Fruit fly (Drosophila melanogaster) whole organism, embryonic: Measurements from ENCODE around the gene CG31717.

Experiments used
- Aef1 ChIP-seq: fragments of 200-800 bp; sonication (Bioruptor generic); IDR thresholded peaks from 3 replicates; pipeline ENCODE4 v1.3.6; 2022; ENCODE audit warnings: missing biosample characterization, missing genetic modification characterization
- B-H2 ChIP-seq: fragments of 200-800 bp; sonication (Bioruptor generic); optimal IDR thresholded peaks from 2 replicates; lab custom pipeline; 2018; ENCODE audit warnings: missing biosample characterization, mild to moderate bottlenecking, missing genetic modification characterization
- Bteb2 ChIP-seq: fragments of 200-800 bp; sonication (Bioruptor generic); optimal IDR thresholded peaks from 2 replicates; lab custom pipeline; 2016; ENCODE audit warnings: missing biosample characterization, missing genetic modification characterization
- C15 ChIP-seq: fragments of 200-800 bp; sonication (Bioruptor generic); IDR thresholded peaks from 3 replicates; pipeline ENCODE4 v1.3.6; 2022; ENCODE audit warnings: missing biosample characterization, missing genetic modification characterization
- CG11093 ChIP-seq: fragments of 200-800 bp; sonication (Bioruptor generic); IDR thresholded peaks from 3 replicates; pipeline ENCODE4 v1.3.6; 2022; ENCODE audit warnings: missing biosample characterization, missing genetic modification characterization
- CG11696 ChIP-seq: fragments of 200-800 bp; sonication (Bioruptor generic); IDR thresholded peaks from 2 replicates; pipeline ENCODE4 v1.3.6; 2022; ENCODE audit warnings: missing biosample characterization, missing genetic modification characterization
- CG12769 ChIP-seq: fragments of 200-800 bp; sonication (Bioruptor generic); optimal IDR thresholded peaks from 2 replicates; lab custom pipeline; 2019; ENCODE audit warnings: missing biosample characterization, mild to moderate bottlenecking, missing genetic modification characterization, moderate library complexity
- CG14014 ChIP-seq: fragments of 200-800 bp; sonication (Bioruptor generic); IDR thresholded peaks from 2 replicates; pipeline ENCODE4 v1.3.6; 2022; ENCODE audit warnings: missing biosample characterization, missing genetic modification characterization
- CG15073 ChIP-seq: fragments of 200-800 bp; sonication (Bioruptor generic); optimal IDR thresholded peaks from 2 replicates; lab custom pipeline; 2016; ENCODE audit warnings: missing biosample characterization, missing genetic modification characterization
- CG15601 ChIP-seq: fragments of 200-800 bp; sonication (Bioruptor generic); optimal IDR thresholded peaks from 3 replicates; lab custom pipeline; 2019; ENCODE audit warnings: missing biosample characterization, mild to moderate bottlenecking, missing genetic modification characterization, moderate library complexity
- CG17802 ChIP-seq: fragments of 200-800 bp; sonication (Bioruptor generic); optimal IDR thresholded peaks from 2 replicates; lab custom pipeline; 2018; ENCODE audit warnings: missing biosample characterization, mild to moderate bottlenecking, missing genetic modification characterization, moderate library complexity
- CG1792 ChIP-seq: fragments of 200-800 bp; sonication (Bioruptor generic); optimal IDR thresholded peaks from 2 replicates; lab custom pipeline; 2016; ENCODE audit warnings: missing biosample characterization, missing genetic modification characterization
- CG18764 ChIP-seq: fragments of 200-800 bp; sonication (Bioruptor generic); optimal IDR thresholded peaks from 3 replicates; lab custom pipeline; 2016; ENCODE audit warnings: missing biosample characterization, missing genetic modification characterization
- CG2889 ChIP-seq: fragments of 200-800 bp; sonication (Bioruptor generic); IDR thresholded peaks from 3 replicates; pipeline ENCODE4 v1.3.6; 2022; ENCODE audit warnings: missing biosample characterization, missing genetic modification characterization
- CG3847 ChIP-seq: fragments of 200-800 bp; sonication (Bioruptor generic); IDR thresholded peaks from 2 replicates; pipeline ENCODE4 v1.3.6; 2022; ENCODE audit warnings: missing biosample characterization, missing genetic modification characterization
- CG5245 ChIP-seq: fragments of 200-800 bp; sonication (Bioruptor generic); optimal IDR thresholded peaks from 3 replicates; lab custom pipeline; 2016; ENCODE audit warnings: missing biosample characterization, missing genetic modification characterization
- CG6854 ChIP-seq: fragments of 200-800 bp; sonication (Bioruptor generic); optimal IDR thresholded peaks from 3 replicates; lab custom pipeline; 2017; ENCODE audit warnings: missing biosample characterization, mild to moderate bottlenecking, missing genetic modification characterization
- CG7271 ChIP-seq: fragments of 200-800 bp; sonication (Bioruptor generic); optimal IDR thresholded peaks from 2 replicates; lab custom pipeline; 2018; ENCODE audit warnings: missing biosample characterization, mild to moderate bottlenecking, missing genetic modification characterization, moderate library complexity
- CG7372 ChIP-seq: fragments of 200-800 bp; sonication (Bioruptor generic); IDR thresholded peaks from 2 replicates; pipeline ENCODE4 v1.3.6; 2022; ENCODE audit warnings: missing biosample characterization, missing genetic modification characterization
- CG9876 ChIP-seq: fragments of 200-800 bp; sonication (Bioruptor generic); optimal IDR thresholded peaks from 2 replicates; lab custom pipeline; 2016; ENCODE audit warnings: missing biosample characterization, missing genetic modification characterization
- CrebB ChIP-seq: fragments of 200-800 bp; sonication (Bioruptor generic); optimal IDR thresholded peaks from 3 replicates; lab custom pipeline; 2018; ENCODE audit warnings: missing biosample characterization, mild to moderate bottlenecking, missing genetic modification characterization
- Dfd ChIP-seq, 2 experiments: fragments of >200 bp; optimal IDR thresholded peaks; 2 replicates each; lab custom pipeline; 2017; ENCODE audit warnings: missing biosample characterization in 2 of 2, missing genetic modification characterization in 2 of 2
- E2f1 ChIP-seq: fragments of 200-800 bp; sonication (Bioruptor generic); IDR thresholded peaks from 2 replicates; pipeline ENCODE4 v1.3.6; 2022; ENCODE audit warnings: missing biosample characterization, missing genetic modification characterization
- Ets97D ChIP-seq: fragments of 200-800 bp; sonication (Bioruptor generic); optimal IDR thresholded peaks from 3 replicates; lab custom pipeline; 2016; ENCODE audit warnings: missing biosample characterization, missing genetic modification characterization
- HmgD ChIP-seq: fragments of 200-800 bp; sonication (Bioruptor generic); optimal IDR thresholded peaks from 3 replicates; lab custom pipeline; 2016; ENCODE audit warnings: missing biosample characterization, missing genetic modification characterization
- Hr3 ChIP-seq: fragments of 200-800 bp; sonication (Bioruptor generic); optimal IDR thresholded peaks from 3 replicates; lab custom pipeline; 2016; ENCODE audit warnings: missing biosample characterization, missing genetic modification characterization
- Hr51 ChIP-seq, 2 experiments: fragments of 200-800 bp; sonication (Bioruptor generic); optimal IDR thresholded peaks; 2 replicates in 1 of 2; 3 replicates in 1 of 2; lab custom pipeline; 2016 to 2018; ENCODE audit warnings: missing biosample characterization in 2 of 2, missing genetic modification characterization in 2 of 2, mild to moderate bottlenecking in 1 of 2, moderate library complexity in 1 of 2
- MESR4 ChIP-seq: fragments of 200-800 bp; sonication (Bioruptor generic); optimal IDR thresholded peaks from 2 replicates; lab custom pipeline; 2018; ENCODE audit warnings: missing biosample characterization, mild to moderate bottlenecking, missing genetic modification characterization, moderate library complexity
- Mes4 ChIP-seq: fragments of 200-800 bp; sonication (Bioruptor generic); optimal IDR thresholded peaks from 2 replicates; lab custom pipeline; 2016; ENCODE audit warnings: missing biosample characterization, missing genetic modification characterization
- NC2β ChIP-seq: fragments of 200-800 bp; sonication (Bioruptor generic); optimal IDR thresholded peaks from 2 replicates; lab custom pipeline; 2016; ENCODE audit warnings: missing biosample characterization, missing genetic modification characterization
- Ssrp ChIP-seq: fragments of 200-800 bp; sonication (Bioruptor generic); optimal IDR thresholded peaks from 2 replicates; lab custom pipeline; 2018; ENCODE audit warnings: missing biosample characterization, mild to moderate bottlenecking, missing genetic modification characterization, moderate library complexity
- Trl ChIP-seq, 3 experiments: fragments of >200 bp in 2 of 3; fragments of 200-800 bp in 1 of 3; sonication (Bioruptor generic) in 1 of 3; optimal IDR thresholded peaks; 2 replicates in 1 of 3; 3 replicates in 2 of 3; lab custom pipeline; 2016 to 2017; ENCODE audit warnings: missing biosample characterization in 1 of 3, missing genetic modification characterization in 1 of 3
- Usf ChIP-seq: fragments of 200-800 bp; sonication (Bioruptor generic); optimal IDR thresholded peaks from 2 replicates; lab custom pipeline; 2017; ENCODE audit warnings: missing genotype, missing biosample characterization, missing genetic modification characterization
- ap ChIP-seq: fragments of 200-800 bp; sonication (Bioruptor generic); IDR thresholded peaks from 2 replicates; pipeline ENCODE4 v1.3.6; 2022; ENCODE audit warnings: missing biosample characterization, missing genetic modification characterization
- btn ChIP-seq: fragments of 200-800 bp; sonication (Bioruptor generic); optimal IDR thresholded peaks from 2 replicates; lab custom pipeline; 2016; ENCODE audit warnings: missing biosample characterization, missing genetic modification characterization
- grau ChIP-seq: fragments of 200-800 bp; optimal IDR thresholded peaks from 3 replicates; lab custom pipeline; 2019; ENCODE audit warnings: missing biosample characterization, mild to moderate bottlenecking, missing genetic modification characterization, moderate library complexity
- kni ChIP-seq: fragments of 200-800 bp; sonication (Bioruptor generic); optimal IDR thresholded peaks from 3 replicates; lab custom pipeline; 2017; ENCODE audit warnings: mild to moderate bottlenecking, missing biosample characterization, missing genetic modification reagents, missing genetic modification characterization
- mam ChIP-seq: fragments of 200-800 bp; sonication (Bioruptor generic); optimal IDR thresholded peaks from 3 replicates; lab custom pipeline; 2016; ENCODE audit warnings: missing biosample characterization, missing genetic modification characterization
- nom ChIP-seq: fragments of 200-800 bp; sonication (Bioruptor generic); optimal IDR thresholded peaks from 2 replicates; lab custom pipeline; 2017; ENCODE audit warnings: missing biosample characterization, missing genetic modification characterization, mild to moderate bottlenecking, moderate library complexity, missing genetic modification reagents
- psq ChIP-seq: fragments of 200-800 bp; sonication (Bioruptor generic); optimal IDR thresholded peaks from 2 replicates; lab custom pipeline; 2017; ENCODE audit warnings: missing biosample characterization, missing genetic modification characterization
- rib ChIP-seq: fragments of 200-800 bp; sonication (Bioruptor generic); IDR thresholded peaks from 2 replicates; pipeline ENCODE4 v1.3.6; 2022; ENCODE audit warnings: missing biosample characterization, missing genetic modification characterization
- sc ChIP-seq, 3 experiments: fragments of >200 bp in 2 of 3; fragments of 200-800 bp in 1 of 3; sonication (Bioruptor generic) in 1 of 3; optimal IDR thresholded peaks; 2 replicates in 2 of 3; 3 replicates in 1 of 3; lab custom pipeline; 2017; ENCODE audit warnings: mild to moderate bottlenecking in 1 of 3, missing biosample characterization in 1 of 3, missing genetic modification characterization in 1 of 3, missing genetic modification reagents in 1 of 3
- sens-2 ChIP-seq: fragments of 200-800 bp; sonication (Bioruptor generic); IDR thresholded peaks from 2 replicates; pipeline ENCODE4 v1.3.6; 2022; ENCODE audit warnings: missing biosample characterization, missing genetic modification characterization
- sim ChIP-seq: fragments of 200-800 bp; sonication (Bioruptor generic); IDR thresholded peaks from 2 replicates; pipeline ENCODE4 v1.3.6; 2022; ENCODE audit warnings: missing biosample characterization, missing genetic modification characterization
- ssp ChIP-seq: fragments of 200-800 bp; sonication (Bioruptor generic); IDR thresholded peaks from 2 replicates; pipeline ENCODE4 v1.3.6; 2022; ENCODE audit warnings: missing biosample characterization, missing genetic modification characterization
- ttk ChIP-seq: fragments of 200-800 bp; sonication (Bioruptor generic); IDR thresholded peaks from 2 replicates; pipeline ENCODE4 v2.1.2; 2022; ENCODE audit warnings: missing biosample characterization, missing genetic modification characterization
- unc-4 ChIP-seq: fragments of 200-800 bp; sonication (Bioruptor generic); IDR thresholded peaks from 2 replicates; pipeline ENCODE4 v1.3.6; 2022; ENCODE audit warnings: missing biosample characterization, missing genetic modification characterization; ENCODE audit not compliant: partially characterized antibody
- usp ChIP-seq: fragments of >200 bp; optimal IDR thresholded peaks from 2 replicates; lab custom pipeline; 2017; ENCODE audit warnings: missing biosample characterization, missing genetic modification characterization
- zfh2 ChIP-seq: fragments of 200-800 bp; sonication (Bioruptor generic); optimal IDR thresholded peaks from 2 replicates; lab custom pipeline; 2016; ENCODE audit warnings: missing biosample characterization, missing genetic modification characterization

CG31717 gene

dm6 chr2L:10260750-10261493, 10.4 kb downstream of the CG31717 start, which contains the start of gene Pten (continued):
- TF ChIP-seq CG2889 (GFP tag; lab: Robert Waterston, UW) = no peak
- TF ChIP-seq CG7372 (GFP tag; lab: Robert Waterston, UW) = peak; percentile 47; the same call in 1 of the 2 replicates
- peak; percentile 28 for TF ChIP-seq CG17802
- TF ChIP-seq NC2β (GFP tag; lab: Kevin White, UChicago) = peak; percentile 57
- TF ChIP-seq HmgD (GFP tag; lab: Kevin White, UChicago) = no peak
- TF ChIP-seq CG15601 (tag; lab: Kevin White, UChicago) = no peak
- peak; percentile 30 for TF ChIP-seq B-H2
- peak; percentile 43 for TF ChIP-seq zfh2 (GFP tag; lab: Kevin White, UChicago)
- 0 out of 3 replicates have a peak, but pooled peaks have one; percentile 33 for TF ChIP-seq C15
- no peak for TF ChIP-seq Dfd (GFP tag; optimal IDR thresholded peaks at IDR 0.05; lab: Kevin White, UChicago)
- no peak for TF ChIP-seq CG12769 (tag; lab: Kevin White, UChicago)
- TF ChIP-seq MESR4 (GFP tag; lab: Kevin White, UChicago) = peak; percentile 92
- TF ChIP-seq CG5245 (GFP tag; lab: Kevin White, UChicago) = peak; percentile 60
- peak; percentile 71 for TF ChIP-seq Ssrp (tag; lab: Kevin White, UChicago)
- TF ChIP-seq Usf (GFP tag; lab: Kevin White, UChicago) = no peak
- TF ChIP-seq Bteb2 (GFP tag; lab: Kevin White, UChicago) = peak; percentile 75
- TF ChIP-seq usp (GFP tag; lab: Kevin White, UChicago) = no peak
- TF ChIP-seq CrebB (tag; lab: Kevin White, UChicago) = no peak
- no peak for TF ChIP-seq rib (GFP tag; lab: Robert Waterston, UW)
- peak in 1 of 2 experiments; percentile 46 for TF ChIP-seq Hr51 (GFP tag; optimal IDR thresholded peaks at IDR 0.05; lab: Kevin White, UChicago)
- TF ChIP-seq Trl (optimal IDR thresholded peaks at IDR 0.05; lab: Kevin White, UChicago) = no peak
- TF ChIP-seq Trl (GFP tag; optimal IDR thresholded peaks at IDR 0.05; lab: Kevin White, UChicago) = peak; percentile 78
- peak; percentile 57 for TF ChIP-seq Mes4 (GFP tag; lab: Kevin White, UChicago)
- TF ChIP-seq CG11696 = 0 out of 2 replicates have a peak, but pooled peaks have one; percentile 33
- peak; percentile 63 for TF ChIP-seq grau (tag; lab: Kevin White, UChicago)
- peak; percentile 16 for TF ChIP-seq CG7271 (tag; lab: Kevin White, UChicago)
- peak; percentile 29 for TF ChIP-seq nom (GFP tag; lab: Kevin White, UChicago)
- peak; percentile 75 for TF ChIP-seq unc-4
- peak; percentile 33 for TF ChIP-seq psq (GFP tag; lab: Kevin White, UChicago)
- TF ChIP-seq kni (GFP tag; lab: Kevin White, UChicago) = no peak
- TF ChIP-seq Ets97D = peak; percentile 69
- peak; percentile 81 for TF ChIP-seq ssp (GFP tag; lab: Robert Waterston, UW)
- no peak for TF ChIP-seq ttk
- peak; percentile 74 for TF ChIP-seq mam
- peak; percentile 58 for TF ChIP-seq CG1792 (GFP tag; lab: Kevin White, UChicago)
- TF ChIP-seq Hr3 (GFP tag; lab: Kevin White, UChicago) = peak; percentile 58
- TF ChIP-seq ap (GFP tag; lab: Robert Waterston, UW) = no peak; the same call in 1 of the 2 replicates
- TF ChIP-seq CG14014 (GFP tag; lab: Robert Waterston, UW) = peak; percentile 61; the same call in 1 of the 2 replicates
- TF ChIP-seq CG6854 (GFP tag; lab: Kevin White, UChicago) = peak; percentile 5
- TF ChIP-seq sim (GFP tag; lab: Robert Waterston, UW) = no peak
- TF ChIP-seq sc (optimal IDR thresholded peaks at IDR 0.05; lab: Kevin White, UChicago) = no peak
- peak; percentile 9 for TF ChIP-seq sc (GFP tag; optimal IDR thresholded peaks at IDR 0.05; lab: Kevin White, UChicago)
- TF ChIP-seq E2f1 = no peak
- peak; percentile 23 for TF ChIP-seq btn (GFP tag; lab: Kevin White, UChicago)
- no peak for TF ChIP-seq CG15073
- TF ChIP-seq CG9876 (GFP tag; lab: Kevin White, UChicago) = no peak
- TF ChIP-seq CG18764 = peak; percentile 100
- no peak; the same call in 2 of the 3 replicates for TF ChIP-seq Aef1 (GFP tag; lab: Robert Waterston, UW)
- TF ChIP-seq sens-2 (GFP tag; lab: Robert Waterston, UW) = no peak
- TF ChIP-seq CG3847 (GFP tag; lab: Robert Waterston, UW) = no peak
- no peak; the same call in 2 of the 3 replicates for TF ChIP-seq CG11093
